Fruit fly (Drosophila melanogaster) whole organism, embryonic: Measurements from ENCODE around the gene CNMa.

Experiments
- Blimp-1 ChIP-seq: fragments of 200-800 bp; sonication (Bioruptor generic); optimal IDR thresholded peaks from 3 replicates; lab custom pipeline; 2018; ENCODE audit warnings: missing biosample characterization, missing genetic modification characterization, mild to moderate bottlenecking, moderate library complexity, missing genetic modification reagents
- CG10366 ChIP-seq: fragments of 200-800 bp; sonication (Bioruptor generic); IDR thresholded peaks from 2 replicates; pipeline ENCODE4 v1.3.6; 2022; ENCODE audit warnings: missing biosample characterization, missing genetic modification characterization
- CG10959 ChIP-seq: fragments of 200-800 bp; sonication (Bioruptor generic); IDR thresholded peaks from 2 replicates; pipeline ENCODE4 v1.3.6; 2022; ENCODE audit warnings: missing biosample characterization, missing genetic modification characterization
- CG12071 ChIP-seq: fragments of 200-800 bp; sonication (Bioruptor generic); optimal IDR thresholded peaks from 3 replicates; lab custom pipeline; 2018; ENCODE audit warnings: missing biosample characterization, mild to moderate bottlenecking, missing genetic modification characterization
- CG13296 ChIP-seq: fragments of 200-800 bp; sonication (Bioruptor generic); optimal IDR thresholded peaks from 3 replicates; lab custom pipeline; 2018; ENCODE audit warnings: missing biosample characterization, mild to moderate bottlenecking, missing genetic modification characterization
- CG14710 ChIP-seq: fragments of 200-800 bp; sonication (Bioruptor generic); optimal IDR thresholded peaks from 3 replicates; lab custom pipeline; 2019; ENCODE audit warnings: missing biosample characterization, mild to moderate bottlenecking, missing genetic modification characterization, moderate library complexity
- CG16815 ChIP-seq: fragments of 200-800 bp; sonication (Bioruptor generic); optimal IDR thresholded peaks from 3 replicates; lab custom pipeline; 2017; ENCODE audit warnings: missing biosample characterization, mild to moderate bottlenecking, missing genetic modification characterization
- CG1832 ChIP-seq: fragments of 200-800 bp; sonication (Bioruptor generic); optimal IDR thresholded peaks from 2 replicates; lab custom pipeline; 2017; ENCODE audit warnings: missing biosample characterization, mild to moderate bottlenecking, missing genetic modification characterization, inconsistent platforms
- CG31224 ChIP-seq: fragments of 200-800 bp; sonication (Bioruptor generic); IDR thresholded peaks from 2 replicates; pipeline ENCODE4 v1.3.6; 2022; ENCODE audit warnings: missing biosample characterization, missing genetic modification characterization
- CG31365 ChIP-seq: fragments of 200-800 bp; sonication (Bioruptor generic); optimal IDR thresholded peaks from 2 replicates; lab custom pipeline; 2018; ENCODE audit warnings: missing biosample characterization, mild to moderate bottlenecking, missing genetic modification characterization
- CG32767 ChIP-seq: fragments of 200-800 bp; sonication (Bioruptor generic); IDR thresholded peaks from 2 replicates; pipeline ENCODE4 v1.3.6; 2022; ENCODE audit warnings: missing biosample characterization, missing genetic modification characterization
- CG6654 ChIP-seq: fragments of 200-800 bp; sonication (Bioruptor generic); optimal IDR thresholded peaks from 2 replicates; lab custom pipeline; 2017; ENCODE audit warnings: missing biosample characterization, mild to moderate bottlenecking, missing genetic modification characterization
- CG6689 ChIP-seq: fragments of 200-800 bp; sonication (Bioruptor generic); IDR thresholded peaks from 2 replicates; pipeline ENCODE4 v1.3.6; 2022; ENCODE audit warnings: missing biosample characterization, missing genetic modification characterization
- CG6765 ChIP-seq: fragments of 200-800 bp; sonication (Bioruptor generic); optimal IDR thresholded peaks from 3 replicates; lab custom pipeline; 2017; ENCODE audit warnings: missing biosample characterization, mild to moderate bottlenecking, missing genetic modification characterization
- CG8281 ChIP-seq: fragments of 200-800 bp; sonication (Bioruptor generic); optimal IDR thresholded peaks from 2 replicates; lab custom pipeline; 2018; ENCODE audit warnings: missing biosample characterization, mild to moderate bottlenecking, missing genetic modification characterization, moderate library complexity
- CG8290 ChIP-seq, 3 experiments: fragments of 200-800 bp; sonication (Bioruptor generic); optimal IDR thresholded peaks; 2 replicates each; lab custom pipeline; 2016 to 2019; ENCODE audit warnings: missing biosample characterization in 3 of 3, missing genetic modification characterization in 3 of 3, mild to moderate bottlenecking in 2 of 3, moderate library complexity in 1 of 3
- CG8359 ChIP-seq: fragments of 200-800 bp; sonication (Bioruptor generic); optimal IDR thresholded peaks from 2 replicates; lab custom pipeline; 2017; ENCODE audit warnings: missing biosample characterization, mild to moderate bottlenecking, missing genetic modification characterization, borderline replicate concordance
- CG9932 ChIP-seq: fragments of 200-800 bp; sonication (Bioruptor generic); IDR thresholded peaks from 2 replicates; pipeline ENCODE4 v1.3.6; 2022; ENCODE audit warnings: missing biosample characterization, missing genetic modification characterization
- Dek ChIP-seq: fragments of 200-800 bp; sonication (Bioruptor generic); optimal IDR thresholded peaks from 3 replicates; lab custom pipeline; 2019; ENCODE audit warnings: missing biosample characterization, mild to moderate bottlenecking, missing genetic modification characterization, moderate library complexity
- Dfd ChIP-seq, 2 experiments: fragments of >200 bp; optimal IDR thresholded peaks; 2 replicates each; lab custom pipeline; 2017; ENCODE audit warnings: missing biosample characterization in 2 of 2, missing genetic modification characterization in 2 of 2
- Dip3 ChIP-seq: fragments of 200-800 bp; sonication (Bioruptor generic); optimal IDR thresholded peaks from 3 replicates; lab custom pipeline; 2016; ENCODE audit warnings: missing biosample characterization, missing genetic modification characterization
- Ets65A ChIP-seq: fragments of 200-800 bp; sonication (Bioruptor generic); peaks from one replicate; lab custom pipeline; 2016; ENCODE audit warnings: missing biosample characterization, missing genetic modification characterization
- HLH54F ChIP-seq: fragments of 200-800 bp; sonication (Bioruptor generic); optimal IDR thresholded peaks from 3 replicates; lab custom pipeline; 2016; ENCODE audit warnings: missing biosample characterization, missing genetic modification characterization
- Hmx ChIP-seq: fragments of 200-800 bp; sonication (Bioruptor generic); optimal IDR thresholded peaks from 2 replicates; lab custom pipeline; 2016; ENCODE audit warnings: missing biosample characterization, missing genetic modification characterization
- Med ChIP-seq: fragments of 200-800 bp; sonication (Bioruptor generic); peaks from one replicate; lab custom pipeline; 2016; ENCODE audit warnings: missing biosample characterization, missing genetic modification characterization, mild to moderate bottlenecking, inconsistent platforms, moderate library complexity
- Nf-YC ChIP-seq: fragments of 200-800 bp; optimal IDR thresholded peaks from 3 replicates; lab custom pipeline; 2019; ENCODE audit warnings: missing biosample characterization, mild to moderate bottlenecking, missing genetic modification characterization, moderate library complexity
- Scr ChIP-seq: fragments of 200-800 bp; sonication (Bioruptor generic); IDR thresholded peaks from 2 replicates; pipeline ENCODE4 v1.3.6; 2022; ENCODE audit warnings: missing biosample characterization, missing genetic modification characterization; ENCODE audit not compliant: partially characterized antibody
- Trl ChIP-seq, 3 experiments: fragments of >200 bp in 2 of 3; fragments of 200-800 bp in 1 of 3; sonication (Bioruptor generic) in 1 of 3; optimal IDR thresholded peaks; 2 replicates in 1 of 3; 3 replicates in 2 of 3; lab custom pipeline; 2016 to 2017; ENCODE audit warnings: missing biosample characterization in 1 of 3, missing genetic modification characterization in 1 of 3
- ab ChIP-seq: fragments of 200-800 bp; sonication (Bioruptor generic); optimal IDR thresholded peaks from 2 replicates; lab custom pipeline; 2016; ENCODE audit warnings: missing biosample characterization, missing genetic modification characterization
- chinmo ChIP-seq: fragments of 200-800 bp; sonication (Bioruptor generic); IDR thresholded peaks from 4 replicates; pipeline ENCODE4 v1.3.6; 2022; ENCODE audit warnings: missing biosample characterization, missing genetic modification characterization; ENCODE audit not compliant: partially characterized antibody
- dan ChIP-seq: fragments of 200-800 bp; sonication (Bioruptor generic); IDR thresholded peaks from 2 replicates; pipeline ENCODE4 v1.3.6; 2022; ENCODE audit warnings: missing biosample characterization, missing genetic modification characterization
- danr ChIP-seq: fragments of 200-800 bp; sonication (Bioruptor generic); IDR thresholded peaks from 2 replicates; pipeline ENCODE4 v1.3.6; 2022; ENCODE audit warnings: missing biosample characterization, missing genetic modification characterization
- esg ChIP-seq: fragments of 200-800 bp; sonication (Bioruptor generic); conservative IDR thresholded peaks from 2 replicates; pipeline ENCODE4 v1.3.6; 2022; ENCODE audit warnings: missing biosample characterization, missing genetic modification characterization
- fd64A ChIP-seq: fragments of 200-800 bp; sonication (Bioruptor generic); optimal IDR thresholded peaks from 3 replicates; lab custom pipeline; 2018; ENCODE audit warnings: missing biosample characterization, mild to moderate bottlenecking, missing genetic modification characterization
- gce ChIP-seq: fragments of 200-800 bp; sonication (Bioruptor generic); IDR thresholded peaks from 3 replicates; pipeline ENCODE4 v1.3.6; 2022; ENCODE audit warnings: missing biosample characterization, missing genetic modification characterization
- ham ChIP-seq: fragments of 200-800 bp; sonication (Bioruptor generic); IDR thresholded peaks from 2 replicates; pipeline ENCODE4 v1.3.6; 2022; ENCODE audit warnings: missing biosample characterization, missing genetic modification characterization
- pho ChIP-seq: fragments of 200-800 bp; sonication (Bioruptor generic); optimal IDR thresholded peaks from 2 replicates; lab custom pipeline; 2016; ENCODE audit warnings: missing biosample characterization, missing genetic modification characterization
- pros ChIP-seq: fragments of 200-800 bp; sonication (Bioruptor generic); optimal IDR thresholded peaks from 3 replicates; lab custom pipeline; 2019; ENCODE audit warnings: missing biosample characterization, mild to moderate bottlenecking, missing genetic modification characterization, moderate library complexity
- pum ChIP-seq: fragments of 200-800 bp; sonication (Bioruptor generic); optimal IDR thresholded peaks from 2 replicates; lab custom pipeline; 2016; ENCODE audit warnings: missing biosample characterization, missing genetic modification characterization
- sc ChIP-seq, 3 experiments: fragments of >200 bp in 2 of 3; fragments of 200-800 bp in 1 of 3; sonication (Bioruptor generic) in 1 of 3; optimal IDR thresholded peaks; 2 replicates in 2 of 3; 3 replicates in 1 of 3; lab custom pipeline; 2017; ENCODE audit warnings: mild to moderate bottlenecking in 1 of 3, missing biosample characterization in 1 of 3, missing genetic modification characterization in 1 of 3, missing genetic modification reagents in 1 of 3
- sisA ChIP-seq: fragments of 200-800 bp; sonication (Bioruptor generic); IDR thresholded peaks from 2 replicates; pipeline ENCODE4 v1.3.6; 2022; ENCODE audit warnings: missing biosample characterization, missing genetic modification characterization
- ssp ChIP-seq: fragments of 200-800 bp; sonication (Bioruptor generic); IDR thresholded peaks from 2 replicates; pipeline ENCODE4 v1.3.6; 2022; ENCODE audit warnings: missing biosample characterization, missing genetic modification characterization
- tna ChIP-seq: fragments of 200-800 bp; sonication (Bioruptor generic); IDR thresholded peaks from 2 replicates; pipeline ENCODE4 v1.3.6; 2022; ENCODE audit warnings: missing biosample characterization, missing genetic modification characterization; ENCODE audit not compliant: partially characterized antibody
- toy ChIP-seq: fragments of 200-800 bp; sonication (Bioruptor generic); IDR thresholded peaks from 2 replicates; pipeline ENCODE4 v1.3.6; 2022; ENCODE audit warnings: missing biosample characterization, missing genetic modification characterization
- trh ChIP-seq: fragments of 200-800 bp; sonication (Bioruptor generic); optimal IDR thresholded peaks from 2 replicates; lab custom pipeline; 2016; ENCODE audit warnings: missing biosample characterization, missing genetic modification characterization
- twi ChIP-seq: fragments of 200-800 bp; optimal IDR thresholded peaks from 2 replicates; lab custom pipeline; 2019; ENCODE audit warnings: missing biosample characterization, mild to moderate bottlenecking, missing genetic modification characterization, moderate library complexity
- vfl ChIP-seq: fragments of 200-800 bp; sonication (Bioruptor generic); optimal IDR thresholded peaks from 2 replicates; lab custom pipeline; 2016; ENCODE audit warnings: missing biosample characterization, missing genetic modification characterization

The CNMa gene

DNA sequence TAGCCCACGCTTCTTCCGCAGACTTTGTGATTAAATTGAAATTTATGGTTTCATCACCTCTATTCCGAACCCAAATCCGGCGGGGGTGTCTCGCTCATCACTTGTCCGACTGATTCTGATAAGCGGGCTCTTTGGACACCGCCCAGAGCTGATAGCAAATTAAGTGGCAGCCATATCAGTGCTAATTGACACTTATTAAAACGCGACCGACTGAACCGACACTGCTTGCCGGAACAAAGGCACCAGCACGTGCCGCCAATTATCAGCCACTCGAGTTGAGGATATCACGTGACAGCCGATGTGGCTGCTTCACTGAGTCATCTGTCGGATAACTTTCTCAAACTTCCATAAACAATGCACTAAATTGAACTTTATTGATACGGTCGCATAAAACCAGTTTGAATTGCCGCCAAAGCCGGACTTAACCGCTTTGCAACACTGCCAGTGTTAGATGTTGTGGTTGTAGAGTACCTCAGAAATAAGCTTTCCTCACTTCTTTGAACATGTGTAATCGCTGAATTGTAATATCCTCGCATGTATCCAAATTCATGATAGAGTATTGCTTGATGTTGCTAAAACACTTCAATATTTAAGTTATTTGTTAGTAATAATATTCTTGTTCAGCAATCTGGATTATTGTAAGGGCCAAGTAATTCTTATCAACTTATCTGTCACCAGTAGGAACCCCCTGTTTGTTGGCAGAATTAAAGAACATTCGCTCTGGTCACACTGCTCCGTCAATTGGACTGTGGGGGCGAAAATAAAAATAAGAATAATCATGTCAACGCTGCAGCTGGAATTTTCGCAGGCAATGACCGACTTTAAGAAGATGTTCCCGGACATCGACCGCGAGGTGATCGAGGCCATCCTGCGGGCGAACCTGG, 1.3 kb upstream of the CNMa start, which contains the start of gene CG12024 (continued):
- TF ChIP-seq ab (GFP tag; lab: Kevin White, UChicago) (peak; percentile 34), HLH54F (GFP tag; lab: Kevin White, UChicago) (peak; percentile 89), Scr (GFP tag; lab: Robert Waterston, UW) (peak; percentile 33; the same call in 1 of the 2 replicates), sisA (GFP tag; lab: Robert Waterston, UW) (peak; percentile 63), pros (GFP tag; lab: Kevin White, UChicago) (no peak), CG14710 (tag; lab: Kevin White, UChicago) (peak; percentile 89), tna (GFP tag; lab: Robert Waterston, UW) (peak; percentile 23; the same call in 1 of the 2 replicates), danr (GFP tag; lab: Robert Waterston, UW) (peak; percentile 33; the same call in 1 of the 2 replicates), chinmo (GFP tag; lab: Robert Waterston, UW) (no peak), CG31224 (GFP tag; lab: Robert Waterston, UW) (peak; percentile 62), Dek (peak; percentile 60), CG12071 (peak; percentile 14), Blimp-1 (peak; percentile 54), gce (no peak), CG31365 (tag; lab: Kevin White, UChicago) (no peak), CG8281 (peak; percentile 31), CG1832 (no peak), dan (GFP tag; lab: Robert Waterston, UW) (no peak), esg (GFP tag; lab: Robert Waterston, UW) (peak; percentile 24; the same call in 1 of the 2 replicates), CG10959 (GFP tag; lab: Robert Waterston, UW) (no peak), CG6765 (GFP tag; lab: Kevin White, UChicago) (no peak), vfl (GFP tag; lab: Kevin White, UChicago) (peak; percentile 1), CG9932 (GFP tag; lab: Robert Waterston, UW) (peak; percentile 89), CG6654 (no peak), trh (GFP tag; lab: Kevin White, UChicago) (no peak), CG10366 (GFP tag; lab: Robert Waterston, UW) (peak; percentile 67), ssp (GFP tag; lab: Robert Waterston, UW) (peak; percentile 98), Ets65A (GFP tag; lab: Kevin White, UChicago) (peak; percentile 97), CG16815 (GFP tag; lab: Kevin White, UChicago) (peak; percentile 72), Nf-YC (tag; lab: Kevin White, UChicago) (peak; percentile 73), pho (peak; percentile 84), fd64A (GFP tag; lab: Kevin White, UChicago) (no peak), Dip3 (GFP tag; lab: Kevin White, UChicago) (peak; percentile 82), sc (optimal IDR thresholded peaks at IDR 0.05; lab: Kevin White, UChicago) (no peak), sc (GFP tag; optimal IDR thresholded peaks at IDR 0.05; lab: Kevin White, UChicago) (peak; percentile 9), CG6689 (GFP tag; lab: Robert Waterston, UW) (0 out of 2 replicates have a peak, but pooled peaks have one; percentile 37), Dfd (GFP tag; optimal IDR thresholded peaks at IDR 0.05; lab: Kevin White, UChicago) (peak in 1 of 2 experiments; percentile 20), CG13296 (GFP tag; lab: Kevin White, UChicago) (peak; percentile 40), CG8290 (GFP tag; optimal IDR thresholded peaks at IDR 0.05; lab: Kevin White, UChicago) (peak; percentile 42), CG8290 (tag; optimal IDR thresholded peaks at IDR 0.05; lab: Kevin White, UChicago) (peak in 1 of 2 experiments; percentile 86), Med (GFP tag; lab: Kevin White, UChicago) (peak; percentile 93), Trl (optimal IDR thresholded peaks at IDR 0.05; lab: Kevin White, UChicago) (peak in 1 of 2 experiments; percentile 11), Trl (GFP tag; optimal IDR thresholded peaks at IDR 0.05; lab: Kevin White, UChicago) (peak; percentile 76), CG8359 (GFP tag; lab: Kevin White, UChicago) (no peak), Hmx (GFP tag; lab: Kevin White, UChicago) (no peak), CG32767 (GFP tag; lab: Robert Waterston, UW) (no peak; the same call in 1 of the 2 replicates), twi (tag; lab: Kevin White, UChicago) (no peak), ham (GFP tag; lab: Robert Waterston, UW) (no peak), toy (GFP tag; lab: Robert Waterston, UW) (no peak), pum (GFP tag; lab: Kevin White, UChicago) (peak; percentile 57)
